Fruit fly (Drosophila melanogaster): Measurements from ENCODE around the gene CG17896.
"Not testable (repeated sequence)": the region's sequence is repeated elsewhere in the genome, so short reads cannot be mapped to it uniquely, and the experiment has no call there.

CG17896 gene

dm6 chrX:492701-493299 is 495 bp downstream of the CG17896 start:
- TF ChIP-seq sv (GFP tag; optimal IDR thresholded peaks at IDR 0.05) = no peak
- no peak for TF ChIP-seq Rel (GFP tag; optimal IDR thresholded peaks at IDR 0.05)
- peak; percentile 96 for TF ChIP-seq Rel (tag; optimal IDR thresholded peaks at IDR 0.05)
- no peak for TF ChIP-seq fru (GFP tag; optimal IDR thresholded peaks at IDR 0.05)
- TF ChIP-seq br (GFP tag; optimal IDR thresholded peaks at IDR 0.05) = no peak
- no peak for TF ChIP-seq HLH106 (tag; optimal IDR thresholded peaks at IDR 0.05)
- TF ChIP-seq jim (GFP tag; optimal IDR thresholded peaks at IDR 0.05) = no peak

DNA sequence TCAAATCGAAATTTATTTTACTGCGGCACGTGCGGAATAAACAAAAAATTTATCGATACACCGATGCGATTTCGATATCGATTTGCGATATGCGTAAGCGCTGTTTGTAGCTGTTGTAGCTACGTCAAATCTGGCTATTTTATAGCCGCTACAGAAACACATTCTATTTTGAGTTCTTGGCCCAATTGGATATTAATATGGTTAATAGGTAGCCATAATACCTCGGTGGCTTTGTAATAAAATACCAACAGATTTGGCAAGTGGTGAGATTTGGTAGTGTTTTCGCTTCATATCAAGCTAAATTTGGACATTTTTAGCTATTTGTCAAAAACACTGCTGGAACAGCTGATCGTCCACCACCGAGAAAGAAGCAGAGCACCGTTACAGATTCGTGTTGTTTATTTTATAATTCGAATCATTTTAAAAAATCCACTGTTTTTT is 5.8 kb downstream of the CG17896 start, which contains the start of the genes CG18273 and CG3156:
TSS of gene CG18273 (minus strand) at position 65 of the 441 bp plus-strand sequence.
TSS of gene CG3156 (plus strand) at position 362 of the 441 bp plus-strand sequence.
- TF ChIP-seq Hnf4 (GFP tag; optimal IDR thresholded peaks at IDR 0.05) (no peak), woc (GFP tag; optimal IDR thresholded peaks at IDR 0.05) (peak; percentile 22), Myc (optimal IDR thresholded peaks at IDR 0.05) (peak; percentile 98), sv (GFP tag; optimal IDR thresholded peaks at IDR 0.05) (peak; percentile 2), Rel (GFP tag; optimal IDR thresholded peaks at IDR 0.05) (no peak), Rel (tag; optimal IDR thresholded peaks at IDR 0.05) (peak; percentile 78), ey (GFP tag; optimal IDR thresholded peaks at IDR 0.05) (no peak), HLH106 (tag; optimal IDR thresholded peaks at IDR 0.05) (peak; percentile 57)

- TF ChIP-seq Rel (GFP tag; optimal IDR thresholded peaks at IDR 0.05) = not testable (repeated sequence)
- TF ChIP-seq Rel (tag; optimal IDR thresholded peaks at IDR 0.05) = peak; percentile 95
- TF ChIP-seq rgr (GFP tag; optimal IDR thresholded peaks at IDR 0.05) = peak; percentile 29
Measured at dm6 chrX:481642-482041, 11.7 kb downstream of the CG17896 start, which contains the start of gene CG3176. Gene CG3176, plus strand, starts transcription at chrX:481862.

DNA sequence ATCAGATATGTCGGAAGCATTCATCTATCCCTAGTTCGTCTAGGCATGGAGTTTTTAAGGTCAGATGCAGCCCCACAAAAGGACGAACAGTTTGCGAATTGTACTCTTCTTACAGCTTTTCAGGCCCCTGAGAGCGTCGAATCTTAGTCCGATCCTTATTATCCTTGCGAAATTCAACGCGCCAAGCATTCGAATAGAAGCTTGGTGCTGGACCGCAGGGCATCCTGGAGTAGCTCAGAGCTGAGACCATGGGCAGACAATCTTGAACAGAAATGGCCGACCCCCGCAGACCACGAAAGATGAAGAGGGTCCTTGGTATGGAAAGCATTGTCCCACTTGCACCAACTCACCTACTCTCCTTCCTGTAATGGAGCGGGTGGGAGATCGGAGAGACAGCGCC is 14.5 kb downstream of the CG17896 start, which contains the start of gene CG32817:
TSS of gene CG32817 (plus strand) at position 301 of the 400 bp plus-strand sequence.
- TF ChIP-seq woc (GFP tag; optimal IDR thresholded peaks at IDR 0.05) (no peak), Hr78 (GFP tag; optimal IDR thresholded peaks at IDR 0.05) (no peak), GATAd (GFP tag; optimal IDR thresholded peaks at IDR 0.05) (no peak), Dif (GFP tag; optimal IDR thresholded peaks at IDR 0.05; ENCODE audit: partially characterized antibody) (no peak), ey (GFP tag; optimal IDR thresholded peaks at IDR 0.05) (no peak), br (GFP tag; optimal IDR thresholded peaks at IDR 0.05) (no peak), Abd-B (GFP tag; optimal IDR thresholded peaks at IDR 0.05) (no peak), dmrt93B (GFP tag; optimal IDR thresholded peaks at IDR 0.05) (no peak), HLH106 (tag; optimal IDR thresholded peaks at IDR 0.05) (no peak), Sp1 (GFP tag; optimal IDR thresholded peaks at IDR 0.05) (no peak), lola (GFP tag; optimal IDR thresholded peaks at IDR 0.05) (no peak), usp (GFP tag; optimal IDR thresholded peaks at IDR 0.05) (no peak), jim (GFP tag; optimal IDR thresholded peaks at IDR 0.05) (no peak)

- TF ChIP-seq psq (GFP tag; optimal IDR thresholded peaks at IDR 0.05) = peak; percentile 23
- no peak for TF ChIP-seq sage (GFP tag; optimal IDR thresholded peaks at IDR 0.05)
- no peak for TF ChIP-seq brk (GFP tag; optimal IDR thresholded peaks at IDR 0.05)
- TF ChIP-seq Jra (GFP tag; optimal IDR thresholded peaks at IDR 0.05) = no peak
- no peak for TF ChIP-seq fru (GFP tag; optimal IDR thresholded peaks at IDR 0.05)
- TF ChIP-seq CG9705 (GFP tag; optimal IDR thresholded peaks at IDR 0.05) = no peak
- no peak for TF ChIP-seq br (GFP tag; optimal IDR thresholded peaks at IDR 0.05)
- TF ChIP-seq pan (optimal IDR thresholded peaks at IDR 0.05) = no peak
- peak; percentile 53 for TF ChIP-seq HLH106 (tag; optimal IDR thresholded peaks at IDR 0.05)
- no peak for TF ChIP-seq CrebA (GFP tag; optimal IDR thresholded peaks at IDR 0.05; ENCODE audit: borderline replicate concordance)
- TF ChIP-seq Sp1 (GFP tag; optimal IDR thresholded peaks at IDR 0.05) = no peak
- TF ChIP-seq dsf (GFP tag; optimal IDR thresholded peaks at IDR 0.05; ENCODE audit: borderline replicate concordance) = no peak
- no peak for TF ChIP-seq N (GFP tag; optimal IDR thresholded peaks at IDR 0.05)
- peak; percentile 13 for TF ChIP-seq OdsH (GFP tag; optimal IDR thresholded peaks at IDR 0.05)
- TF ChIP-seq Hnf4 (GFP tag; optimal IDR thresholded peaks at IDR 0.05) = no peak
- TF ChIP-seq Abd-B (GFP tag; optimal IDR thresholded peaks at IDR 0.05) = no peak
- TF ChIP-seq tai (GFP tag; optimal IDR thresholded peaks at IDR 0.05) = no peak
- TF ChIP-seq Myc (optimal IDR thresholded peaks at IDR 0.05) = no peak
- peak in 1 of 2 experiments; percentile 46 for TF ChIP-seq foxo (GFP tag; optimal IDR thresholded peaks at IDR 0.05)
- no peak for TF ChIP-seq Hr78 (GFP tag; optimal IDR thresholded peaks at IDR 0.05)
- no peak for TF ChIP-seq ey (GFP tag; optimal IDR thresholded peaks at IDR 0.05)
- no peak for TF ChIP-seq lola (GFP tag; optimal IDR thresholded peaks at IDR 0.05)
- no peak for TF ChIP-seq GATAd (GFP tag; optimal IDR thresholded peaks at IDR 0.05)
- no peak for TF ChIP-seq sv (GFP tag; optimal IDR thresholded peaks at IDR 0.05)
- TF ChIP-seq Mio (GFP tag; optimal IDR thresholded peaks at IDR 0.05) = no peak
- TF ChIP-seq rgr (GFP tag; optimal IDR thresholded peaks at IDR 0.05) = peak; percentile 58
- no peak for TF ChIP-seq Vsx2 (GFP tag; optimal IDR thresholded peaks at IDR 0.05; ENCODE audit: partially characterized antibody)
- TF ChIP-seq Rel (GFP tag; optimal IDR thresholded peaks at IDR 0.05) = no peak
- TF ChIP-seq Rel (tag; optimal IDR thresholded peaks at IDR 0.05) = no peak
- no peak for TF ChIP-seq h (GFP tag; optimal IDR thresholded peaks at IDR 0.05)
- TF ChIP-seq dl (GFP tag; optimal IDR thresholded peaks at IDR 0.05; ENCODE audit: insufficient read depth in 1 of 2, partially characterized antibody in 2 of 2) = no peak
- no peak for TF ChIP-seq Dif (GFP tag; optimal IDR thresholded peaks at IDR 0.05; ENCODE audit: partially characterized antibody)
Measured at dm6 chrX:476230-477143, 16.8 kb downstream of the CG17896 start, which contains the start of the genes ebo and CG13373. Gene ebo, minus strand, starts transcription at chrX:476579. Gene CG13373, plus strand, starts transcription at chrX:476984.

All from whole organism, wandering third instar larva.